Fruit fly (Drosophila melanogaster): ENCODE results near the gene cyc.

Gene cyc

DNA sequence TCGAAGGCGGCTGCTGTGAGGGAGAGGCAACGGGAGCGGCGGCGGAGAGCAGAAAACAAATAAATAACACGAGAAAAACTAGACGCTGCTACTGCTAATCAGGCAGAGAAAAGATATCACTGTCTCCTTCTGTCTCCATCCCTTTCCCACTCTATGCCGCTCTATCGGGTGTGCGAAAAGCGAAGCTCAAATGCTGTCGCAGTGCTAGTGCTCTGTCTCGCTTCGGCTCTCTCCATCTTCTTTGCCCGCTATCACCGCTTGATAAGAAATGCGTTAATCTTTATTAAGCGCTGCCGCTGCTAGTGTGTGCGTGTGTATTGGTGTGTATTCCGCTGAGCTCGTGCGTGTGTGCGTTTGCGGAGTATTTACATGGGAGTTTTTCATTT lies 24.1 kb downstream of the cyc start (continued):
- TF ChIP-seq CG3065 (GFP tag; optimal IDR thresholded peaks at IDR 0.05) (no peak), dm (GFP tag; optimal IDR thresholded peaks at IDR 0.05) (no peak), Usf (GFP tag; optimal IDR thresholded peaks at IDR 0.05) (no peak), pzg (GFP tag; optimal IDR thresholded peaks at IDR 0.05) (no peak), CG2116 (GFP tag; optimal IDR thresholded peaks at IDR 0.05) (no peak), CG7786 (GFP tag; optimal IDR thresholded peaks at IDR 0.05) (no peak), ash1 (GFP tag; optimal IDR thresholded peaks at IDR 0.05) (no peak), cad (GFP tag; optimal IDR thresholded peaks at IDR 0.05) (peak; percentile 53), Awh (GFP tag; IDR thresholded peaks at IDR 0.05) (no peak; the same call in 1 of the 2 replicates), dpn (GFP tag; optimal IDR thresholded peaks at IDR 0.05) (no peak), CG1233 (GFP tag; optimal IDR thresholded peaks at IDR 0.05) (no peak), kah (GFP tag; optimal IDR thresholded peaks at IDR 0.05) (peak; percentile 38), Lhr (GFP tag; optimal IDR thresholded peaks at IDR 0.05) (no peak), nom (GFP tag; optimal IDR thresholded peaks at IDR 0.05) (peak; percentile 25), chif (GFP tag; optimal IDR thresholded peaks at IDR 0.05) (no peak), dysf (GFP tag; IDR thresholded peaks at IDR 0.05) (no peak), gcm (GFP tag; optimal IDR thresholded peaks at IDR 0.05) (peak; percentile 6), ci (GFP tag; IDR thresholded peaks at IDR 0.05) (peak; percentile 71; the same call in 2 of the 3 replicates), Fer1 (GFP tag; optimal IDR thresholded peaks at IDR 0.05) (peak; percentile 55), nerfin-1 (tag; optimal IDR thresholded peaks at IDR 0.05) (no peak), ttk (GFP tag; IDR thresholded peaks at IDR 0.05) (no peak), CG16863 (GFP tag; optimal IDR thresholded peaks at IDR 0.05) (no peak), CG1647 (GFP tag; optimal IDR thresholded peaks at IDR 0.05) (no peak), sisA (GFP tag; IDR thresholded peaks at IDR 0.05) (no peak), schlank (tag; optimal IDR thresholded peaks at IDR 0.05) (peak; percentile 13), nerfin-2 (GFP tag; IDR thresholded peaks at IDR 0.05; ENCODE audit: partially characterized antibody) (no peak), CG31224 (GFP tag; IDR thresholded peaks at IDR 0.05) (no peak), GATAe (GFP tag; conservative IDR thresholded peaks at IDR 0.05) (peak; percentile 95), CG6683 (GFP tag; optimal IDR thresholded peaks at IDR 0.05) (no peak), CG16815 (GFP tag; optimal IDR thresholded peaks at IDR 0.05) (no peak), C15 (GFP tag; IDR thresholded peaks at IDR 0.05) (no peak), H2.0 (GFP tag; IDR thresholded peaks at IDR 0.05) (no peak), fd3F (GFP tag; optimal IDR thresholded peaks at IDR 0.05) (no peak), Hmx (GFP tag; optimal IDR thresholded peaks at IDR 0.05) (no peak), chn (GFP tag; optimal IDR thresholded peaks at IDR 0.05) (no peak), Ets97D (GFP tag; optimal IDR thresholded peaks at IDR 0.05) (no peak), Oaz (GFP tag; IDR thresholded peaks at IDR 0.05) (no peak), ftz-f1 (GFP tag; optimal IDR thresholded peaks at IDR 0.05) (peak; percentile 45), Hr39 (optimal IDR thresholded peaks at IDR 0.05) (no peak), CG12299 (tag; optimal IDR thresholded peaks at IDR 0.05) (no peak), zen2 (GFP tag; IDR thresholded peaks at IDR 0.05; ENCODE audit: partially characterized antibody) (no peak; the same call in 2 of the 3 replicates), CG13424 (tag; optimal IDR thresholded peaks at IDR 0.05) (no peak), CG34422 (GFP tag; IDR thresholded peaks at IDR 0.05) (peak; percentile 36; the same call in 1 of the 3 replicates), Mrtf (GFP tag; IDR thresholded peaks at IDR 0.05) (no peak), CG17802 (tag; optimal IDR thresholded peaks at IDR 0.05) (no peak), kni (GFP tag; optimal IDR thresholded peaks at IDR 0.05) (peak; percentile 89), CG15011 (GFP tag; optimal IDR thresholded peaks at IDR 0.05) (no peak), CG9817 (tag; optimal IDR thresholded peaks at IDR 0.05) (no peak), Abd-B (GFP tag; optimal IDR thresholded peaks at IDR 0.05) (peak; percentile 35), fd64A (GFP tag; optimal IDR thresholded peaks at IDR 0.05) (peak; percentile 17), CG6272 (GFP tag; IDR thresholded peaks at IDR 0.05) (no peak), amos (GFP tag; IDR thresholded peaks at IDR 0.05; ENCODE audit: partially characterized antibody) (no peak)
